Fruit fly (Drosophila melanogaster): ENCODE measurements around the gene CYLD.

Gene CYLD

DNA sequence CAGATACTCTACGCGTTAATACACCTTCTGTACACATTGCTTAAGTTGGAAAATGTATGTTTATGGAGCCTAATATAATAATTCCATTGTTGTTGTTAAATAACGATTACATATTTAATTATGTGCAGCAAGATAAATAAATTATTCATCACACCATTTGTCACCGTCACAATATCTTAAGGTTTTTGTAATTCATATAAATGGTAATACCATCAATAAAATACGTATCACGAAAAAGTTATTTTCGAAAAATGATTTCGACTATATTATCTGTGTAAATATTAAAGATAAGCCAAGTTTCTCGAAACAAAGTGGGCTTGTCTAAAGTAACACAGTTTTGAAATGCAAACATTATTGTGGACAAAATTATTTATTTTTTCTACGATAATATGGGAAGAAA is 22.5 kb upstream of the CYLD start, which contains the start of gene CG4995:
TSS of gene CG4995 (plus strand) at position 301 of the 400 bp plus-strand sequence.
- no peak for TF ChIP-seq Mio (GFP tag; optimal IDR thresholded peaks at IDR 0.05)
- TF ChIP-seq Jra (GFP tag; optimal IDR thresholded peaks at IDR 0.05) = no peak
- TF ChIP-seq pan (optimal IDR thresholded peaks at IDR 0.05) = no peak
- no peak for TF ChIP-seq Myc (optimal IDR thresholded peaks at IDR 0.05)
- TF ChIP-seq Hr83 (GFP tag; optimal IDR thresholded peaks at IDR 0.05; ENCODE audit: poor library complexity, severe bottlenecking) = no peak
- no peak for TF ChIP-seq foxo (GFP tag; optimal IDR thresholded peaks at IDR 0.05)
- no peak for TF ChIP-seq CG32264 (GFP tag; optimal IDR thresholded peaks at IDR 0.05)
- TF ChIP-seq brk (GFP tag; optimal IDR thresholded peaks at IDR 0.05) = no peak

DNA sequence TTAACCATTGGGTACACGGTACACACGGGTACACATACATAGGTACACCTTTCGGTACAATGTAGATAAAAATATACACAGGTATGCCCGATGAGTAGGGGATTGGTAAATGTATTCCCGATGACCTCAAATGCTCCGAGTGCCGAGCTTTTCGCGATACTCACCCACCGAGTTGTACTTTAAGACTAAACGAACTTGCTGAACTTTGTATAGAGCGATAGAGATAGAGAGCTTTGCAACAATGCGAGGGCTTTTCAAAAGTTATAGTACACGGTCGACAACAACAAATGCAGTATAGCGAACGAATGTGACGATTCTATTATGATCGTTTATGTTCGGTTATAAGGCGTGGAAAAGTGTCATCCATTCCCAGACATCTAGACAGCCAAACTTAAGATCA is 22.0 kb upstream of the CYLD start:
- TF ChIP-seq Rel (GFP tag; optimal IDR thresholded peaks at IDR 0.05) = peak; percentile 21
- no peak for TF ChIP-seq Rel (tag; optimal IDR thresholded peaks at IDR 0.05)
- TF ChIP-seq rgr (GFP tag; optimal IDR thresholded peaks at IDR 0.05) = no peak

- no peak for TF ChIP-seq br (GFP tag; optimal IDR thresholded peaks at IDR 0.05)
- TF ChIP-seq dsf (GFP tag; optimal IDR thresholded peaks at IDR 0.05; ENCODE audit: borderline replicate concordance) = no peak
- TF ChIP-seq N (GFP tag; optimal IDR thresholded peaks at IDR 0.05) = no peak
- no peak for TF ChIP-seq CG32264 (GFP tag; optimal IDR thresholded peaks at IDR 0.05)
- no peak for TF ChIP-seq pan (optimal IDR thresholded peaks at IDR 0.05)
- TF ChIP-seq Jra (GFP tag; optimal IDR thresholded peaks at IDR 0.05) = no peak
- no peak for TF ChIP-seq sv (GFP tag; optimal IDR thresholded peaks at IDR 0.05)
- TF ChIP-seq Rel (GFP tag; optimal IDR thresholded peaks at IDR 0.05) = no peak
- peak; percentile 69 for TF ChIP-seq Rel (tag; optimal IDR thresholded peaks at IDR 0.05)
- peak; percentile 11 for TF ChIP-seq h (GFP tag; optimal IDR thresholded peaks at IDR 0.05)
- no peak for TF ChIP-seq psq (GFP tag; optimal IDR thresholded peaks at IDR 0.05)
- no peak for TF ChIP-seq jim (GFP tag; optimal IDR thresholded peaks at IDR 0.05)
- no peak for TF ChIP-seq Hnf4 (GFP tag; optimal IDR thresholded peaks at IDR 0.05)
- no peak for TF ChIP-seq Mio (GFP tag; optimal IDR thresholded peaks at IDR 0.05)
- no peak for TF ChIP-seq CrebA (GFP tag; optimal IDR thresholded peaks at IDR 0.05; ENCODE audit: borderline replicate concordance)
- no peak for TF ChIP-seq Hr78 (GFP tag; optimal IDR thresholded peaks at IDR 0.05)
- TF ChIP-seq fru (GFP tag; optimal IDR thresholded peaks at IDR 0.05) = no peak
- TF ChIP-seq foxo (GFP tag; optimal IDR thresholded peaks at IDR 0.05) = no peak
- TF ChIP-seq Sp1 (GFP tag; optimal IDR thresholded peaks at IDR 0.05) = no peak
- TF ChIP-seq woc (GFP tag; optimal IDR thresholded peaks at IDR 0.05) = peak; percentile 10
- TF ChIP-seq brk (GFP tag; optimal IDR thresholded peaks at IDR 0.05) = peak; percentile 10
- TF ChIP-seq rgr (GFP tag; optimal IDR thresholded peaks at IDR 0.05) = no peak
- TF ChIP-seq GATAd (GFP tag; optimal IDR thresholded peaks at IDR 0.05) = no peak
- TF ChIP-seq sage (GFP tag; optimal IDR thresholded peaks at IDR 0.05) = no peak
- TF ChIP-seq CG9705 (GFP tag; optimal IDR thresholded peaks at IDR 0.05) = no peak
- TF ChIP-seq HLH106 (tag; optimal IDR thresholded peaks at IDR 0.05) = no peak
- no peak for TF ChIP-seq ey (GFP tag; optimal IDR thresholded peaks at IDR 0.05)
- no peak for TF ChIP-seq Dif (GFP tag; optimal IDR thresholded peaks at IDR 0.05; ENCODE audit: partially characterized antibody)
- TF ChIP-seq Abd-B (GFP tag; optimal IDR thresholded peaks at IDR 0.05) = no peak
Observed at dm6 chr2L:10321036-10321583, 21.5 kb upstream of the CYLD start.

DNA sequence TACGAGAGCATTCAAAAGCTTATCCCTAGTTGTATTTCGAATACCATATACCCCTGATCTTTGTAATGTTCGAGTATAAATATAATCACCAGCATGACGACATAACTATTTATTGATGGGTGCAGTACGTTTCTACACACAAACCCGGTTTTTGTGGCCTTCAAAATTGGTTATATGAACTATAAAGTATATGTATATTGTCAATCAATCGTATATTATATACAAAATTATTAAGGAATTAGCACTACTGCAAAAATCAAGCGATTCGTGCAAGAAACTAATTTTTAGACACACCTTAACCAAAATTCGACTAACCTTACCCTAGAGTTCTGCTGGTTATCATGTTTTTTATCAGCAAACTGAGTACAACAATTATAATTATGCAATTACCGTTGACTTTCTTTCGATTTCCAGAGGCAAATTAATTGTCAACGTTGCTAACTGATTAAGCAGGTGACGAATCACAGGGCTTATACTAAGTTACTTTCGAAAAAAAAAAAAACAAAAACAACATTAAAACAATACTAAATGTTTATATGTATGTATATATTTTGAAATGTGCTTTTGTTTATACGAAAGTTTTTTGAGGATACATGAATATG is 20.6 kb upstream of the CYLD start:
- TF ChIP-seq N (GFP tag; optimal IDR thresholded peaks at IDR 0.05) (no peak), OdsH (GFP tag; optimal IDR thresholded peaks at IDR 0.05) (no peak), HLH106 (tag; optimal IDR thresholded peaks at IDR 0.05) (no peak), Vsx2 (GFP tag; optimal IDR thresholded peaks at IDR 0.05; ENCODE audit: partially characterized antibody) (no peak)

DNA sequence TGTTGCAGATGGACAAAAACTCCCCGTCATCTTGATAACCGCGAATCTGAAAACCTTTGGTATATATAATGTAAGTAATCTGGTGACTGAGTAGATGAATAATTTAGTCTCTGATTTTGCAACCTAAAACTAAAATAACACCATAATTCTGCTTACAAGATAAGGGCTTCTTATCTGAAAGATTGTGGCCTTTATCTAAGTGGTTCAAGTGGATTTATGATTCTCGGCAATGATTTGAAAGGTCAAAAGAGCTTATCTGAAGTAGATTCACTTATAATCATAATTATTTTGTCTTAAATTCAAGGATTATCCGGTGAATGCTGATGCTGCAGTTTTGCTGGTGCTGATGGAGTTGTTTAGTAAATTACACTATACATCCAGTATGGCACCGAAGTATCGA is 16.2 kb upstream of the CYLD start:
- TF ChIP-seq CG9705 (GFP tag; optimal IDR thresholded peaks at IDR 0.05) = no peak
- TF ChIP-seq dl (GFP tag; optimal IDR thresholded peaks at IDR 0.05; ENCODE audit: insufficient read depth in 1 of 2, partially characterized antibody in 2 of 2) = no peak
- no peak for TF ChIP-seq ey (GFP tag; optimal IDR thresholded peaks at IDR 0.05)
- no peak for TF ChIP-seq Abd-B (GFP tag; optimal IDR thresholded peaks at IDR 0.05)
- no peak for TF ChIP-seq h (GFP tag; optimal IDR thresholded peaks at IDR 0.05)
- no peak for TF ChIP-seq CrebA (GFP tag; optimal IDR thresholded peaks at IDR 0.05; ENCODE audit: borderline replicate concordance)
- TF ChIP-seq CG32264 (GFP tag; optimal IDR thresholded peaks at IDR 0.05) = no peak
- no peak for TF ChIP-seq sv (GFP tag; optimal IDR thresholded peaks at IDR 0.05)
- no peak for TF ChIP-seq dmrt93B (GFP tag; optimal IDR thresholded peaks at IDR 0.05)
- no peak for TF ChIP-seq Mio (GFP tag; optimal IDR thresholded peaks at IDR 0.05)
